ENCODE assay signal across 2 worm cellular contexts in the genomic region with DNA sequence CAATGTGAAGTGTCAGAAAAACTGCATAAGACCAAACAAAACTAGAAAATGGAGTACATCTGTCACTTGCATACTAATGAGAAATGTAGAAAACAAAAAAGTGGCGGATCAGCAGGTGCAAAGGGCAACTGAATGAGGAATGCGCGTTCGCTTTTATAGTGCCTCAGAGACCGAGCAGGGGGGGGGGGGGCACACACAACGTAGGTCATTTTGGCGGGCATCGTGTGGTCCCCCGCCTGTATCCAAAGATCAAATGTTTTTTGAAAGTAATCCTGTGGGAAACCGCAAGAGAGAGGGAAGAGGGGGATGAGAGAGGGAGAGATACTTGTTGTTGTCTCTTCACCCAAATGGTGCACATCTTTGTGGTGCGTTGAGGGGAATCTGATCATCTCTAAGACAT.
TF ChIP-seq lines count a peak whose summit lies in the region.

No protein-coding gene starts in this region.

TF ChIP-seq in whole organism, late embryonic, 69 proteins besides CTCF, POLR2A, EP300 and RAD21 (continued from another document):
- TF ChIP-seq ets-4 (tag; optimal IDR thresholded peaks at IDR 0.05; lab: Kevin White, UChicago) (no peak), unc-42 (tag; optimal IDR thresholded peaks at IDR 0.05; lab: Kevin White, UChicago) (peak; percentile 31), eyg-1 (tag; optimal IDR thresholded peaks at IDR 0.05; lab: Kevin White, UChicago) (no peak), mec-3 (tag; optimal IDR thresholded peaks at IDR 0.05; lab: Kevin White, UChicago; ENCODE audit: borderline replicate concordance) (no peak), nhr-232 (tag; optimal IDR thresholded peaks at IDR 0.05; lab: Kevin White, UChicago) (no peak), T23F11.4 (GFP tag; optimal IDR thresholded peaks at IDR 0.05; lab: Kevin White, UChicago) (no peak), tbx-2 (tag; optimal IDR thresholded peaks at IDR 0.05; lab: Kevin White, UChicago) (peak; percentile 27)

TF ChIP-seq in whole organism, young adult, 124 proteins besides CTCF, POLR2A, EP300 and RAD21 (continued from another document):
- no peak for TF ChIP-seq ccch-3 (GFP tag; optimal IDR thresholded peaks at IDR 0.05; lab: Kevin White, UChicago)
- peak; percentile 99 for TF ChIP-seq aptf-2 (GFP tag; conservative IDR thresholded peaks at IDR 0.05; lab: Robert Waterston, UW)
- TF ChIP-seq dox-1 (GFP tag; IDR thresholded peaks at IDR 0.05; lab: Robert Waterston, UW) = peak; percentile 64
- no peak for TF ChIP-seq Y56A3A.18 (GFP tag; IDR thresholded peaks at IDR 0.05; lab: Robert Waterston, UW)
- TF ChIP-seq F10E7.11 (tag; optimal IDR thresholded peaks at IDR 0.05; lab: Kevin White, UChicago) = no peak
- TF ChIP-seq zfh-2 (GFP tag; conservative IDR thresholded peaks at IDR 0.05; lab: Robert Waterston, UW) = no peak; the same call in 1 of the 2 replicates
- no peak for TF ChIP-seq F37B4.10 (GFP tag; IDR thresholded peaks at IDR 0.05; lab: Robert Waterston, UW)
- TF ChIP-seq lin-54 (GFP tag; optimal IDR thresholded peaks at IDR 0.05; lab: Kevin White, UChicago) = no peak
- TF ChIP-seq egl-44 (GFP tag; IDR thresholded peaks at IDR 0.05; lab: Robert Waterston, UW) = no peak
- TF ChIP-seq repo-1 (tag; optimal IDR thresholded peaks at IDR 0.05; lab: Kevin White, UChicago) = no peak
- TF ChIP-seq Y67H2A.10 (GFP tag; conservative IDR thresholded peaks at IDR 0.05; lab: Robert Waterston, UW) = no peak
- no peak for TF ChIP-seq atf-7 (tag; optimal IDR thresholded peaks at IDR 0.05; lab: Kevin White, UChicago)
- TF ChIP-seq ceh-27 (GFP tag; optimal IDR thresholded peaks at IDR 0.05; lab: Kevin White, UChicago) = no peak
- no peak for TF ChIP-seq C06A6.2 (GFP tag; conservative IDR thresholded peaks at IDR 0.05; lab: Robert Waterston, UW)
- TF ChIP-seq sptf-2 (GFP tag; optimal IDR thresholded peaks at IDR 0.05; lab: Kevin White, UChicago) = no peak
- no peak for TF ChIP-seq snpc-4 (GFP tag; optimal IDR thresholded peaks at IDR 0.05; lab: Kevin White, UChicago)
- no peak for TF ChIP-seq snpc-4 (tag; optimal IDR thresholded peaks at IDR 0.05; lab: Kevin White, UChicago)
- no peak for TF ChIP-seq F33H1.4 (GFP tag; IDR thresholded peaks at IDR 0.05; lab: Robert Waterston, UW)
- no peak for TF ChIP-seq Y53F4B.3 (GFP tag; IDR thresholded peaks at IDR 0.05; lab: Robert Waterston, UW)
- TF ChIP-seq lsl-1 (GFP tag; optimal IDR thresholded peaks at IDR 0.05; lab: Kevin White, UChicago) = no peak
- TF ChIP-seq attf-5 (GFP tag; optimal IDR thresholded peaks at IDR 0.05; lab: Kevin White, UChicago) = no peak
- no peak for TF ChIP-seq ceh-58 (GFP tag; IDR thresholded peaks at IDR 0.05; lab: Robert Waterston, UW)
- TF ChIP-seq F52B5.7 (tag; optimal IDR thresholded peaks at IDR 0.05; lab: Kevin White, UChicago) = no peak
- TF ChIP-seq let-607 (tag; optimal IDR thresholded peaks at IDR 0.05; lab: Kevin White, UChicago) = no peak
- TF ChIP-seq aptf-3 (GFP tag; IDR thresholded peaks at IDR 0.05; lab: Robert Waterston, UW) = peak; percentile 93
- no peak for TF ChIP-seq ekl-4 (GFP tag; IDR thresholded peaks at IDR 0.05; lab: Robert Waterston, UW)
- TF ChIP-seq nhr-80 (tag; optimal IDR thresholded peaks at IDR 0.05; lab: Kevin White, UChicago) = no peak
- no peak for TF ChIP-seq F55B11.4 (tag; optimal IDR thresholded peaks at IDR 0.05; lab: Kevin White, UChicago; ENCODE audit: borderline replicate concordance, insufficient read depth)
- no peak for TF ChIP-seq gei-17 (GFP tag; optimal IDR thresholded peaks at IDR 0.05; lab: Kevin White, UChicago)
- TF ChIP-seq nhr-179 (tag; optimal IDR thresholded peaks at IDR 0.05; lab: Kevin White, UChicago) = no peak
- TF ChIP-seq F57C9.4 (tag; optimal IDR thresholded peaks at IDR 0.05; lab: Kevin White, UChicago) = no peak
- no peak for TF ChIP-seq nfya-1 (tag; optimal IDR thresholded peaks at IDR 0.05; lab: Kevin White, UChicago; ENCODE audit: borderline replicate concordance, insufficient read depth)
- no peak for TF ChIP-seq mes-4 (tag; optimal IDR thresholded peaks at IDR 0.05; lab: Kevin White, UChicago)
- no peak for TF ChIP-seq hlh-26 (GFP tag; conservative IDR thresholded peaks at IDR 0.05; lab: Robert Waterston, UW)
- no peak for TF ChIP-seq ceh-79 (tag; optimal IDR thresholded peaks at IDR 0.05; lab: Kevin White, UChicago)
- no peak for TF ChIP-seq Y79H2A.3 (GFP tag; conservative IDR thresholded peaks at IDR 0.05; lab: Robert Waterston, UW)
- TF ChIP-seq egl-18 (GFP tag; IDR thresholded peaks at IDR 0.05; lab: Robert Waterston, UW) = no peak
- no peak for TF ChIP-seq tbp1 (GFP tag; optimal IDR thresholded peaks at IDR 0.05; lab: Kevin White, UChicago)
- TF ChIP-seq B0035.1 (tag; optimal IDR thresholded peaks at IDR 0.05; lab: Kevin White, UChicago) = no peak
- no peak for TF ChIP-seq C17E4.6 (GFP tag; IDR thresholded peaks at IDR 0.05; lab: Robert Waterston, UW)
- no peak for TF ChIP-seq nfya-2 (GFP tag; IDR thresholded peaks at IDR 0.05; lab: Robert Waterston, UW)
- TF ChIP-seq lag-1 (GFP tag; IDR thresholded peaks at IDR 0.05; lab: Robert Waterston, UW) = no peak
- no peak for TF ChIP-seq rec-8 (tag; optimal IDR thresholded peaks at IDR 0.05; lab: Kevin White, UChicago)
- TF ChIP-seq madf-6 (GFP tag; IDR thresholded peaks at IDR 0.05; lab: Robert Waterston, UW) = peak; percentile 71
- no peak for TF ChIP-seq mel-28 (tag; optimal IDR thresholded peaks at IDR 0.05; lab: Kevin White, UChicago; ENCODE audit: borderline replicate concordance)
- no peak for TF ChIP-seq lin-35 (GFP tag; optimal IDR thresholded peaks at IDR 0.05; lab: Kevin White, UChicago)
- no peak for TF ChIP-seq ceh-100 (GFP tag; IDR thresholded peaks at IDR 0.05; lab: Robert Waterston, UW)
- no peak for TF ChIP-seq ama-1 (optimal IDR thresholded peaks at IDR 0.05; lab: Kevin White, UChicago)
- TF ChIP-seq ama-1 (GFP tag; optimal IDR thresholded peaks at IDR 0.05; lab: Kevin White, UChicago) = no peak
- no peak for TF ChIP-seq mxl-1 (tag; optimal IDR thresholded peaks at IDR 0.05; lab: Kevin White, UChicago)
- no peak for TF ChIP-seq T07F8.4 (tag; optimal IDR thresholded peaks at IDR 0.05; lab: Kevin White, UChicago)
- TF ChIP-seq egrh-3 (GFP tag; IDR thresholded peaks at IDR 0.05; lab: Robert Waterston, UW) = peak; percentile 48; the same call in 1 of the 2 replicates
- no peak for TF ChIP-seq attf-3 (GFP tag; conservative IDR thresholded peaks at IDR 0.05; lab: Robert Waterston, UW)
- no peak for TF ChIP-seq Y53G8AR.9 (GFP tag; conservative IDR thresholded peaks at IDR 0.05; lab: Robert Waterston, UW)
- TF ChIP-seq akir-1 (GFP tag; optimal IDR thresholded peaks at IDR 0.05; lab: Kevin White, UChicago) = no peak
- TF ChIP-seq hmg-20 (GFP tag; IDR thresholded peaks at IDR 0.05; lab: Robert Waterston, UW) = no peak
- TF ChIP-seq pha-4 (tag; optimal IDR thresholded peaks at IDR 0.05; lab: Kevin White, UChicago) = no peak
- no peak for TF ChIP-seq Y95B8A.8 (GFP tag; IDR thresholded peaks at IDR 0.05; lab: Robert Waterston, UW)
- TF ChIP-seq ztf-18 (tag; optimal IDR thresholded peaks at IDR 0.05; lab: Kevin White, UChicago) = no peak
- no peak for TF ChIP-seq B0336.3 (GFP tag; IDR thresholded peaks at IDR 0.05; lab: Robert Waterston, UW)
- no peak for TF ChIP-seq nhr-27 (tag; optimal IDR thresholded peaks at IDR 0.05; lab: Kevin White, UChicago)
